Fruit fly (Drosophila melanogaster) whole organism, wandering third instar larva: Measurements from ENCODE around the gene Trf.

Source experiments
- Dfd ChIP-seq: fragments of >200 bp; optimal IDR thresholded peaks from 2 replicates; lab custom pipeline; 2017; ENCODE audit warnings: missing biosample characterization, missing genetic modification characterization
- HLH106 ChIP-seq: fragments of 200-800 bp; optimal IDR thresholded peaks from 3 replicates; lab custom pipeline; 2019; ENCODE audit warnings: missing biosample characterization, mild to moderate bottlenecking, missing genetic modification characterization, moderate library complexity
- Hr83 ChIP-seq: fragments of 200-300 bp; sonication (Bioruptor generic); optimal IDR thresholded peaks from 2 replicates; lab custom pipeline; 2016; ENCODE audit warnings: missing biosample characterization, mild to moderate bottlenecking, missing genetic modification characterization, moderate library complexity; ENCODE audit not compliant: poor library complexity, severe bottlenecking
- Mio ChIP-seq: sonication (Bioruptor generic); optimal IDR thresholded peaks from 2 replicates; lab custom pipeline; 2016; ENCODE audit warnings: missing biosample characterization, missing genetic modification characterization
- N ChIP-seq: fragments of >200 bp; optimal IDR thresholded peaks from 2 replicates; lab custom pipeline; 2018; ENCODE audit warnings: missing biosample characterization, missing external identifiers, missing genetic modification characterization
- Sp1 ChIP-seq: fragments of 200-800 bp; sonication (Bioruptor generic); optimal IDR thresholded peaks from 3 replicates; lab custom pipeline; 2019; ENCODE audit warnings: missing biosample characterization, mild to moderate bottlenecking, missing genetic modification characterization, moderate library complexity
- dmrt93B ChIP-seq: fragments of 200-800 bp; sonication (Bioruptor generic); optimal IDR thresholded peaks from 2 replicates; lab custom pipeline; 2018; ENCODE audit warnings: missing biosample characterization, mild to moderate bottlenecking, missing genetic modification characterization
- dsf ChIP-seq: sonication (Bioruptor generic); optimal IDR thresholded peaks from 2 replicates; lab custom pipeline; 2016; ENCODE audit warnings: missing biosample characterization, missing genetic modification characterization, borderline replicate concordance
- foxo ChIP-seq, 2 experiments: fragments of 200-800 bp; sonication (Bioruptor generic); optimal IDR thresholded peaks; 2 replicates in 1 of 2; 3 replicates in 1 of 2; lab custom pipeline; 2016 to 2017; ENCODE audit warnings: missing biosample characterization in 2 of 2, missing genetic modification characterization in 2 of 2
- jim ChIP-seq: fragments of 175-275, 200-325 bp; sonication (Bioruptor generic); optimal IDR thresholded peaks from 2 replicates; lab custom pipeline; 2016; ENCODE audit warnings: missing biosample characterization, mild to moderate bottlenecking, missing genetic modification characterization

DNA sequence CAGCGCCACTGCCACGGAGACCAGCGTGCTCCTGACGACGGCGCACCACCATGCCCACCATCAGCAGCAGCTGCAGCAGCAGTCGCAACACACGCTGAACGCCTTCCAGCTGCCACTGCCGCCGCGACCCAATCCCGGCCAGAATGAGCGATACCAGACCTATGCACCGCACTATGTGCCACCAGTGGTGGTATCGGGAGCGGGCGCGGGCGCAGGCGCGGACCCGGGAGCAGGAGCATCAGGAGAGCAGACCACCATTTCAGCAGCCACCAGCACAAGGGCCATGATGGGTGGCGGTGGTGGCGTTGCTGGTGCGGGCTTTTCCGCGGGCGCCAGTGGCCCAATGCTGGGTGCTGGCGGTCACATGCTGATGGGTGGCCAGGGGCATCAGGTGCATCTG, 30.4 kb downstream of the Trf start:
- no peak for TF ChIP-seq Mio (GFP tag; lab: Kevin White, UChicago)
- no peak for TF ChIP-seq dsf (GFP tag; lab: Kevin White, UChicago)
- no peak for TF ChIP-seq foxo (GFP tag; optimal IDR thresholded peaks at IDR 0.05; lab: Kevin White, UChicago)
- no peak for TF ChIP-seq Dfd (GFP tag; lab: Kevin White, UChicago)
- TF ChIP-seq dmrt93B, result no peak
- no peak for TF ChIP-seq Sp1 (GFP tag; lab: Kevin White, UChicago)
- TF ChIP-seq jim (GFP tag; lab: Kevin White, UChicago), result no peak
- TF ChIP-seq N, result no peak
- no peak for TF ChIP-seq Hr83 (GFP tag; lab: Kevin White, UChicago)
- TF ChIP-seq HLH106, result no peak
